Worm (Caenorhabditis elegans) whole organism, L1 larva: ENCODE data around the gene nhr-104.

Experiments
- C34B4.2 ChIP-seq: sonication (generic microtip); optimal IDR thresholded peaks from 2 replicates; lab custom pipeline; 2017; ENCODE audit warnings: mild to moderate bottlenecking, missing genetic modification characterization, missing compliant biosample characterization
- ceh-63 ChIP-seq: fragments of 200-800 bp; sonication (Bioruptor generic); optimal IDR thresholded peaks from 2 replicates; lab custom pipeline; 2018; ENCODE audit warnings: mild to moderate bottlenecking, missing genetic modification characterization, missing compliant biosample characterization
- nhr-84 ChIP-seq: sonication (generic microtip); optimal IDR thresholded peaks from 2 replicates; lab custom pipeline; 2017; ENCODE audit warnings: missing biosample characterization, missing genetic modification characterization
- nhr-85 ChIP-seq: sonication (generic microtip); peaks from one replicate; lab custom pipeline; 2016; ENCODE audit warnings: missing genetic modification characterization, inconsistent platforms, missing compliant biosample characterization

- TF ChIP-seq nhr-84 (tag; lab: Kevin White, UChicago) (no peak), nhr-85 (tag; lab: Kevin White, UChicago) (no peak), C34B4.2 (tag; lab: Kevin White, UChicago) (no peak), ceh-63 (GFP tag; lab: Kevin White, UChicago) (no peak)
Measured at ce11 chrIV:4744167-4744566, 44.3 kb downstream of the nhr-104 start, which contains the start of gene hoe-1.
